Worm (Caenorhabditis elegans) whole organism, late embryonic: ENCODE data around the gene srab-25.

Experiments used
- C08G9.2 ChIP-seq: sonication (generic microtip); optimal IDR thresholded peaks from 2 replicates; lab custom pipeline; 2016; ENCODE audit warnings: mild to moderate bottlenecking, missing genetic modification characterization, moderate library complexity, missing compliant biosample characterization
- C38D4.7 ChIP-seq: fragments of 200-800 bp; sonication (Bioruptor generic); optimal IDR thresholded peaks from 2 replicates; lab custom pipeline; 2018; ENCODE audit warnings: mild to moderate bottlenecking, missing genetic modification characterization, moderate library complexity, missing compliant biosample characterization
- F13H6.1 ChIP-seq: sonication (generic microtip); optimal IDR thresholded peaks from 2 replicates; lab custom pipeline; 2016; ENCODE audit warnings: missing genetic modification characterization, missing compliant biosample characterization
- K09A11.1 ChIP-seq: sonication (generic microtip); optimal IDR thresholded peaks from 2 replicates; lab custom pipeline; 2017; ENCODE audit warnings: antibody characterized with exemption, mild to moderate bottlenecking, missing genetic modification characterization, missing compliant biosample characterization; ENCODE audit not compliant: insufficient read depth
- Y22D7AL.16 ChIP-seq: sonication (generic microtip); optimal IDR thresholded peaks from 2 replicates; lab custom pipeline; 2016; ENCODE audit warnings: missing genetic modification characterization, missing compliant biosample characterization
- ceh-18 ChIP-seq: sonication (generic microtip); optimal IDR thresholded peaks from 2 replicates; lab custom pipeline; 2016; ENCODE audit warnings: missing genetic modification characterization, missing compliant biosample characterization
- ceh-19 ChIP-seq: fragments of 200-800 bp; sonication (Bioruptor generic); optimal IDR thresholded peaks from 2 replicates; lab custom pipeline; 2018; ENCODE audit warnings: mild to moderate bottlenecking, missing genetic modification characterization, missing compliant biosample characterization
- ceh-24 ChIP-seq: sonication (generic microtip); optimal IDR thresholded peaks from 2 replicates; lab custom pipeline; 2016; ENCODE audit warnings: mild to moderate bottlenecking, missing genetic modification characterization, missing compliant biosample characterization
- ceh-30 ChIP-seq: fragments of 150-350 bp; optimal IDR thresholded peaks from 2 replicates; lab custom pipeline; 2014; ENCODE audit warnings: missing biosample characterization, missing genetic modification characterization
- ceh-48 ChIP-seq: sonication (generic microtip); optimal IDR thresholded peaks from 2 replicates; lab custom pipeline; 2016; ENCODE audit warnings: missing genetic modification characterization, inconsistent platforms, missing compliant biosample characterization
- ceh-6 ChIP-seq: fragments of 200-800 bp; sonication (Bioruptor generic); optimal IDR thresholded peaks from 2 replicates; lab custom pipeline; 2018; ENCODE audit warnings: mild to moderate bottlenecking, missing genetic modification characterization, missing compliant biosample characterization
- che-1 ChIP-seq: sonication (generic microtip); optimal IDR thresholded peaks from 2 replicates; lab custom pipeline; 2016; ENCODE audit warnings: mild to moderate bottlenecking, missing genetic modification characterization, missing compliant biosample characterization
- dmd-4 ChIP-seq: sonication (generic microtip); optimal IDR thresholded peaks from 2 replicates; lab custom pipeline; 2016; ENCODE audit warnings: borderline replicate concordance, missing genetic modification characterization, missing compliant biosample characterization
- dve-1 ChIP-seq: sonication (generic microtip); optimal IDR thresholded peaks from 2 replicates; lab custom pipeline; 2017; ENCODE audit warnings: antibody characterized with exemption, mild to moderate bottlenecking, missing genetic modification characterization, missing compliant biosample characterization
- elt-2 ChIP-seq: sonication (generic microtip); optimal IDR thresholded peaks from 2 replicates; lab custom pipeline; 2016; ENCODE audit warnings: missing genetic modification reagents, missing genetic modification characterization, missing compliant biosample characterization
- eyg-1 ChIP-seq: sonication (generic microtip); optimal IDR thresholded peaks from 2 replicates; lab custom pipeline; 2016; ENCODE audit warnings: missing genotype, missing genetic modification characterization, missing compliant biosample characterization
- fax-1 ChIP-seq: sonication (generic microtip); optimal IDR thresholded peaks from 2 replicates; lab custom pipeline; 2016; ENCODE audit warnings: missing genotype, missing genetic modification characterization, missing compliant biosample characterization
- hlh-13 ChIP-seq: fragments of 200-800 bp; sonication (Bioruptor generic); optimal IDR thresholded peaks from 2 replicates; lab custom pipeline; 2018; ENCODE audit warnings: mild to moderate bottlenecking, missing genetic modification characterization, missing compliant biosample characterization
- hlh-15 ChIP-seq: sonication (generic microtip); optimal IDR thresholded peaks from 2 replicates; lab custom pipeline; 2016; ENCODE audit warnings: missing genetic modification characterization, missing compliant biosample characterization
- hlh-30 ChIP-seq: sonication (generic microtip); optimal IDR thresholded peaks from 2 replicates; lab custom pipeline; 2017; ENCODE audit warnings: antibody characterized with exemption, missing genetic modification characterization, missing compliant biosample characterization; ENCODE audit not compliant: insufficient read depth
- hlh-8 ChIP-seq: sonication (generic microtip); optimal IDR thresholded peaks from 2 replicates; lab custom pipeline; 2016; ENCODE audit warnings: missing genotype, missing genetic modification characterization, missing compliant biosample characterization
- lin-11 ChIP-seq: fragments of 200-800 bp; sonication (Bioruptor generic); optimal IDR thresholded peaks from 2 replicates; lab custom pipeline; 2018; ENCODE audit warnings: mild to moderate bottlenecking, missing genetic modification characterization, missing compliant biosample characterization
- mec-3 ChIP-seq: sonication (generic microtip); optimal IDR thresholded peaks from 2 replicates; lab custom pipeline; 2016; ENCODE audit warnings: borderline replicate concordance, missing genetic modification characterization, missing compliant biosample characterization
- pha-4 ChIP-seq: fragments of 150-350 bp; optimal IDR thresholded peaks from 2 replicates; lab custom pipeline; 2018; ENCODE audit warnings: missing biosample characterization, missing genetic modification reagents, missing genetic modification characterization
- pros-1 ChIP-seq: fragments of 150-350 bp; optimal IDR thresholded peaks from 2 replicates; lab custom pipeline; 2014; ENCODE audit warnings: missing biosample characterization, missing genetic modification reagents, missing genetic modification characterization
- ref-2 ChIP-seq: sonication (generic microtip); optimal IDR thresholded peaks from 2 replicates; lab custom pipeline; 2016; ENCODE audit warnings: missing genetic modification characterization, missing compliant biosample characterization
- sdc-2 ChIP-seq: sonication (generic microtip); optimal IDR thresholded peaks from 2 replicates; lab custom pipeline; 2016; ENCODE audit warnings: missing genotype, missing genetic modification characterization, missing compliant biosample characterization
- syd-9 ChIP-seq: sonication (generic microtip); optimal IDR thresholded peaks from 2 replicates; lab custom pipeline; 2016; ENCODE audit warnings: mild to moderate bottlenecking, missing genetic modification characterization, moderate library complexity, missing compliant biosample characterization
- unc-55 ChIP-seq: sonication (generic microtip); optimal IDR thresholded peaks from 2 replicates; lab custom pipeline; 2017; ENCODE audit warnings: missing biosample characterization, missing genetic modification reagents, missing genetic modification characterization
- unc-86 ChIP-seq: sonication (generic microtip); optimal IDR thresholded peaks from 2 replicates; lab custom pipeline; 2016; ENCODE audit warnings: missing genetic modification characterization, missing compliant biosample characterization
- zip-5 ChIP-seq: sonication (generic microtip); optimal IDR thresholded peaks from 2 replicates; lab custom pipeline; 2016; ENCODE audit warnings: missing genetic modification characterization, missing compliant biosample characterization

srab-25 gene

ce11 chrV:1760682-1761081, 19.7 kb upstream of the srab-25 start, which contains the start of gene clec-205:
Gene clec-205 (plus strand): TSS chrV:1760893.
- no peak for TF ChIP-seq hlh-13
- peak; percentile 10 for TF ChIP-seq elt-2 (tag; lab: Kevin White, UChicago)

ce11 chrV:1756856-1757255, 15.9 kb upstream of the srab-25 start, which contains the start of gene clec-204:
Gene clec-204 (plus strand): TSS chrV:1757156.
- no peak for TF ChIP-seq sdc-2
- no peak for TF ChIP-seq C38D4.7 (GFP tag; lab: Kevin White, UChicago)
- TF ChIP-seq hlh-15 (tag; lab: Kevin White, UChicago) = no peak
- TF ChIP-seq Y22D7AL.16 (tag; lab: Kevin White, UChicago) = no peak
- no peak for TF ChIP-seq C08G9.2
- no peak for TF ChIP-seq che-1 (tag; lab: Kevin White, UChicago)
- no peak for TF ChIP-seq ceh-48 (tag; lab: Kevin White, UChicago)
- no peak for TF ChIP-seq ref-2 (tag; lab: Kevin White, UChicago)
- no peak for TF ChIP-seq unc-55 (GFP tag; lab: Kevin White, UChicago)

ce11 chrV:1756099-1756498, 15.1 kb upstream of the srab-25 start:
- no peak for TF ChIP-seq mec-3 (tag; lab: Kevin White, UChicago)
- no peak for TF ChIP-seq dmd-4 (tag; lab: Kevin White, UChicago)
- no peak for TF ChIP-seq pha-4 (tag; lab: Kevin White, UChicago)
- TF ChIP-seq ceh-24 (tag; lab: Kevin White, UChicago) = no peak
- TF ChIP-seq, all 69 proteins: peak for 0

ce11 chrV:1755589-1755988, 14.6 kb upstream of the srab-25 start, which contains the start of gene ZK697.14:
Gene ZK697.14 (minus strand): TSS chrV:1755689.
- TF ChIP-seq hlh-13 (no peak), F13H6.1 (tag; lab: Kevin White, UChicago) (no peak), hlh-30 (no peak), lin-11 (no peak), pros-1 (tag; lab: Kevin White, UChicago) (no peak), ceh-19 (no peak), ceh-6 (GFP tag; lab: Kevin White, UChicago) (no peak), sdc-2 (no peak), ref-2 (tag; lab: Kevin White, UChicago) (no peak), unc-55 (GFP tag; lab: Kevin White, UChicago) (no peak)

- TF ChIP-seq sdc-2 (no peak), K09A11.1 (tag; lab: Kevin White, UChicago) (no peak), dve-1 (tag; lab: Kevin White, UChicago) (no peak), ceh-48 (tag; lab: Kevin White, UChicago) (no peak), che-1 (tag; lab: Kevin White, UChicago) (no peak), unc-86 (tag; lab: Kevin White, UChicago) (no peak), F13H6.1 (tag; lab: Kevin White, UChicago) (no peak), fax-1 (tag; lab: Kevin White, UChicago) (no peak), C38D4.7 (GFP tag; lab: Kevin White, UChicago) (no peak)
- TF ChIP-seq, all 69 proteins: peak for 0
These were observed 11.5 kb upstream of the srab-25 start, which contains the start of gene ZK697.1 for ce11 chrV:1752496-1752895. Gene ZK697.1 (plus strand): TSS chrV:1752796.

ce11 chrV:1751449-1751848, 10.5 kb upstream of the srab-25 start, which contains the start of gene srh-199:
Gene srh-199 (minus strand): TSS chrV:1751549.
- TF ChIP-seq eyg-1 (no peak), sdc-2 (no peak), elt-2 (tag; lab: Kevin White, UChicago) (no peak), zip-5 (tag; lab: Kevin White, UChicago) (no peak), ceh-18 (no peak), ceh-19 (no peak), syd-9 (tag; lab: Kevin White, UChicago) (no peak), ref-2 (tag; lab: Kevin White, UChicago) (no peak), F13H6.1 (tag; lab: Kevin White, UChicago) (no peak), hlh-8 (tag; lab: Kevin White, UChicago) (no peak), ceh-30 (tag; lab: Kevin White, UChicago) (no peak)
